Worm (Caenorhabditis elegans): ENCODE data around the gene F56D6.22.

ce11 chrIV:3860419-3860818 is 47.0 kb downstream of the F56D6.22 start:
- TF ChIP-seq nhr-11 (tag; optimal IDR thresholded peaks at IDR 0.05) (no peak), zip-4 (GFP tag; optimal IDR thresholded peaks at IDR 0.05) (no peak), lin-39 (tag; optimal IDR thresholded peaks at IDR 0.05) (no peak), ztf-11 (tag; optimal IDR thresholded peaks at IDR 0.05) (no peak)

Data from whole organism, L1 larva.